Worm (Caenorhabditis elegans) whole organism, early embryonic: Measurements from ENCODE around the gene pqn-35.

Experiments used
- F13C5.2 ChIP-seq: sonication (generic microtip); optimal IDR thresholded peaks from 2 replicates; lab custom pipeline; 2017; ENCODE audit warnings: mild to moderate bottlenecking, missing genetic modification characterization, inconsistent platforms, missing compliant biosample characterization
- aly-1 ChIP-seq: sonication (generic microtip); optimal IDR thresholded peaks from 2 replicates; lab custom pipeline; 2016; ENCODE audit warnings: missing genetic modification characterization, missing compliant biosample characterization
- ama-1 ChIP-seq: fragments of 150-350 bp; optimal IDR thresholded peaks from 2 replicates; lab custom pipeline; 2014
- ceh-13 ChIP-seq: fragments of 200-800 bp; sonication (Bioruptor generic); optimal IDR thresholded peaks from 2 replicates; lab custom pipeline; 2018; ENCODE audit warnings: mild to moderate bottlenecking, missing genetic modification characterization, missing compliant biosample characterization
- ceh-36 ChIP-seq: sonication (generic microtip); optimal IDR thresholded peaks from 2 replicates; lab custom pipeline; 2016; ENCODE audit warnings: missing genetic modification characterization, inconsistent platforms, missing compliant biosample characterization
- ets-7 ChIP-seq: sonication (generic microtip); optimal IDR thresholded peaks from 2 replicates; lab custom pipeline; 2016; ENCODE audit warnings: missing genotype, missing genetic modification characterization, missing compliant biosample characterization
- flt-1 ChIP-seq: fragments of 200-800 bp; sonication (Bioruptor generic); IDR thresholded peaks from 2 replicates; pipeline ENCODE4 v1.3.6; 2022; ENCODE audit warnings: missing genetic modification characterization, missing compliant biosample characterization
- hmbx-1 ChIP-seq: sonication (generic microtip); optimal IDR thresholded peaks from 2 replicates; lab custom pipeline; 2016; ENCODE audit warnings: mild to moderate bottlenecking, missing genetic modification characterization, missing compliant biosample characterization
- hmg-4 ChIP-seq: fragments of 200-800 bp; sonication (Bioruptor generic); optimal IDR thresholded peaks from 2 replicates; lab custom pipeline; 2018; ENCODE audit warnings: mild to moderate bottlenecking, missing genetic modification characterization, missing compliant biosample characterization
- hnd-1 ChIP-seq: sonication (generic microtip); optimal IDR thresholded peaks from 2 replicates; lab custom pipeline; 2016; ENCODE audit warnings: missing genetic modification characterization, missing compliant biosample characterization
- pes-1 ChIP-seq: fragments of 200-800 bp; sonication (Bioruptor generic); IDR thresholded peaks from 2 replicates; pipeline ENCODE4 v1.3.6; 2022; ENCODE audit warnings: missing genetic modification reagents, missing genetic modification characterization, missing compliant biosample characterization
- scrt-1 ChIP-seq: fragments of 200-800 bp; sonication (Bioruptor generic); IDR thresholded peaks from 2 replicates; pipeline ENCODE4 v1.3.6; 2022; ENCODE audit warnings: missing genetic modification characterization, missing compliant biosample characterization
- sea-1 ChIP-seq: fragments of 200-800 bp; sonication (Bioruptor generic); conservative IDR thresholded peaks from 2 replicates; pipeline ENCODE4 v1.3.6; 2022; ENCODE audit warnings: missing genetic modification characterization, missing compliant biosample characterization
- tra-4 ChIP-seq: sonication (generic microtip); optimal IDR thresholded peaks from 2 replicates; lab custom pipeline; 2017; ENCODE audit warnings: missing genetic modification characterization, missing compliant biosample characterization

ce11 chrII:4597441-4597840 lies 15.4 kb upstream of the pqn-35 start:
- no peak for TF ChIP-seq F13C5.2 (tag; lab: Kevin White, UChicago)
- TF ChIP-seq ama-1 (lab: Kevin White, UChicago), result no peak
- TF ChIP-seq sea-1 (GFP tag; lab: Robert Waterston, UW), result no peak
- TF ChIP-seq flt-1 (GFP tag; lab: Robert Waterston, UW), result no peak
- no peak for TF ChIP-seq ets-7 (tag; lab: Kevin White, UChicago)
- no peak for TF ChIP-seq hnd-1 (tag; lab: Kevin White, UChicago)
- TF ChIP-seq hmbx-1 (tag; lab: Kevin White, UChicago), result no peak
- no peak for TF ChIP-seq scrt-1 (GFP tag; lab: Robert Waterston, UW)
- TF ChIP-seq ceh-13, result no peak
- no peak for TF ChIP-seq ceh-36
- TF ChIP-seq pes-1, result no peak
- no peak for TF ChIP-seq aly-1
- TF ChIP-seq hmg-4, result no peak
- TF ChIP-seq tra-4, result no peak
